Fruit fly (Drosophila melanogaster) whole organism, embryonic: Measurements from ENCODE around the gene CG7551.

Experiments
- CG1024 ChIP-seq: fragments of 200-800 bp; sonication (Bioruptor generic); IDR thresholded peaks from 2 replicates; pipeline ENCODE4 v1.3.6; 2022; ENCODE audit warnings: missing biosample characterization, missing genetic modification characterization
- CG10366 ChIP-seq: fragments of 200-800 bp; sonication (Bioruptor generic); IDR thresholded peaks from 2 replicates; pipeline ENCODE4 v1.3.6; 2022; ENCODE audit warnings: missing biosample characterization, missing genetic modification characterization
- CG12155 ChIP-seq: fragments of 200-800 bp; sonication (Bioruptor generic); optimal IDR thresholded peaks from 3 replicates; lab custom pipeline; 2016; ENCODE audit warnings: missing biosample characterization, missing genetic modification characterization
- CG12391 ChIP-seq: fragments of 200-800 bp; sonication (Bioruptor generic); optimal IDR thresholded peaks from 3 replicates; lab custom pipeline; 2018; ENCODE audit warnings: missing biosample characterization, mild to moderate bottlenecking, missing genetic modification characterization, moderate library complexity
- CG12744 ChIP-seq: fragments of 200-800 bp; sonication (Bioruptor generic); optimal IDR thresholded peaks from 2 replicates; lab custom pipeline; 2016; ENCODE audit warnings: missing biosample characterization, missing genetic modification characterization
- CG15269 ChIP-seq: fragments of 200-800 bp; sonication (Bioruptor generic); optimal IDR thresholded peaks from 2 replicates; lab custom pipeline; 2018; ENCODE audit warnings: missing biosample characterization, mild to moderate bottlenecking, missing genetic modification characterization, moderate library complexity
- CG16813 ChIP-seq: fragments of 200-800 bp; sonication (Bioruptor generic); IDR thresholded peaks from 3 replicates; pipeline ENCODE4 v1.3.6; 2022; ENCODE audit warnings: missing biosample characterization, missing genetic modification characterization; ENCODE audit not compliant: partially characterized antibody
- CG17328 ChIP-seq: fragments of 200-800 bp; sonication (Bioruptor generic); IDR thresholded peaks from 2 replicates; pipeline ENCODE4 v1.3.6; 2022; ENCODE audit warnings: missing biosample characterization, missing genetic modification characterization
- CG2120 ChIP-seq: fragments of 200-800 bp; sonication (Bioruptor generic); optimal IDR thresholded peaks from 3 replicates; lab custom pipeline; 2016; ENCODE audit warnings: missing biosample characterization, missing genetic modification characterization
- CG2712 ChIP-seq: fragments of 200-800 bp; optimal IDR thresholded peaks from 3 replicates; lab custom pipeline; 2019; ENCODE audit warnings: missing biosample characterization, mild to moderate bottlenecking, missing genetic modification characterization, moderate library complexity
- CG30403 ChIP-seq: fragments of 200-800 bp; sonication (Bioruptor generic); optimal IDR thresholded peaks from 3 replicates; lab custom pipeline; 2016; ENCODE audit warnings: missing biosample characterization, missing genetic modification characterization
- CG31365 ChIP-seq: fragments of 200-800 bp; sonication (Bioruptor generic); optimal IDR thresholded peaks from 2 replicates; lab custom pipeline; 2018; ENCODE audit warnings: missing biosample characterization, mild to moderate bottlenecking, missing genetic modification characterization
- CG4328 ChIP-seq: fragments of 200-800 bp; sonication (Bioruptor generic); optimal IDR thresholded peaks from 3 replicates; lab custom pipeline; 2017; ENCODE audit warnings: missing biosample characterization, missing genetic modification reagents, missing genetic modification characterization
- CG4707 ChIP-seq: fragments of 200-800 bp; sonication (Bioruptor generic); optimal IDR thresholded peaks from 2 replicates; lab custom pipeline; 2018; ENCODE audit warnings: missing biosample characterization, mild to moderate bottlenecking, missing genetic modification characterization, moderate library complexity
- CG6272 ChIP-seq: fragments of 200-800 bp; sonication (Bioruptor generic); IDR thresholded peaks from 2 replicates; pipeline ENCODE4 v1.3.6; 2022; ENCODE audit warnings: missing biosample characterization, missing genetic modification characterization
- CG8924 ChIP-seq: fragments of 200-800 bp; optimal IDR thresholded peaks from 3 replicates; lab custom pipeline; 2019; ENCODE audit warnings: missing biosample characterization, mild to moderate bottlenecking, missing genetic modification characterization, moderate library complexity
- CG9215 ChIP-seq: fragments of 200-800 bp; sonication (Bioruptor generic); IDR thresholded peaks from 2 replicates; pipeline ENCODE4 v1.3.6; 2022; ENCODE audit warnings: missing biosample characterization, missing genetic modification characterization
- CG9609 ChIP-seq: fragments of 200-800 bp; sonication (Bioruptor generic); optimal IDR thresholded peaks from 3 replicates; lab custom pipeline; 2016; ENCODE audit warnings: missing biosample characterization, missing genetic modification characterization
- CG9876 ChIP-seq: fragments of 200-800 bp; sonication (Bioruptor generic); optimal IDR thresholded peaks from 2 replicates; lab custom pipeline; 2016; ENCODE audit warnings: missing biosample characterization, missing genetic modification characterization
- CkIIα-i1 ChIP-seq: fragments of 200-800 bp; sonication (Bioruptor generic); IDR thresholded peaks from 2 replicates; pipeline ENCODE4 v1.3.6; 2022; ENCODE audit warnings: missing biosample characterization, missing genetic modification characterization
- CoRest ChIP-seq: fragments of 200-800 bp; sonication (Bioruptor generic); optimal IDR thresholded peaks from 3 replicates; lab custom pipeline; 2018; ENCODE audit warnings: missing biosample characterization, mild to moderate bottlenecking, missing genetic modification characterization, moderate library complexity
- Doc3 ChIP-seq: fragments of 200-800 bp; sonication (Bioruptor generic); IDR thresholded peaks from 3 replicates; pipeline ENCODE4 v1.3.6; 2022; ENCODE audit warnings: missing biosample characterization, missing genetic modification characterization; ENCODE audit not compliant: partially characterized antibody
- Elba2 ChIP-seq: fragments of 200-800 bp; sonication (Bioruptor generic); optimal IDR thresholded peaks from 3 replicates; lab custom pipeline; 2016; ENCODE audit warnings: missing biosample characterization, missing genetic modification characterization
- Hr51 ChIP-seq, 2 experiments: fragments of 200-800 bp; sonication (Bioruptor generic); optimal IDR thresholded peaks; 2 replicates in 1 of 2; 3 replicates in 1 of 2; lab custom pipeline; 2016 to 2018; ENCODE audit warnings: missing biosample characterization in 2 of 2, missing genetic modification characterization in 2 of 2, mild to moderate bottlenecking in 1 of 2, moderate library complexity in 1 of 2
- Kr ChIP-seq: fragments of 200-800 bp; sonication (Bioruptor generic); optimal IDR thresholded peaks from 2 replicates; lab custom pipeline; 2017; ENCODE audit warnings: missing biosample characterization, mild to moderate bottlenecking, missing genetic modification characterization
- Myb ChIP-seq: fragments of 200-800 bp; sonication (Bioruptor generic); optimal IDR thresholded peaks from 2 replicates; lab custom pipeline; 2016; ENCODE audit warnings: missing biosample characterization, missing genetic modification characterization
- Rx ChIP-seq: fragments of 200-800 bp; sonication (Bioruptor generic); IDR thresholded peaks from 2 replicates; pipeline ENCODE4 v1.3.6; 2022; ENCODE audit warnings: missing biosample characterization, missing genetic modification characterization
- Vsx1 ChIP-seq: fragments of 200-800 bp; sonication (Bioruptor generic); optimal IDR thresholded peaks from 2 replicates; lab custom pipeline; 2017; ENCODE audit warnings: missing biosample characterization, mild to moderate bottlenecking, missing genetic modification characterization, missing genetic modification reagents
- Xrp1 ChIP-seq: fragments of 200-800 bp; sonication (Bioruptor generic); IDR thresholded peaks from 2 replicates; pipeline ENCODE4 v1.3.6; 2022; ENCODE audit warnings: missing biosample characterization, missing genetic modification characterization
- ara ChIP-seq: fragments of 200-800 bp; sonication (Bioruptor generic); IDR thresholded peaks from 2 replicates; pipeline ENCODE4 v1.3.6; 2022; ENCODE audit warnings: missing biosample characterization, missing genetic modification characterization
- bab2 ChIP-seq: fragments of 200-800 bp; sonication (Bioruptor generic); optimal IDR thresholded peaks from 2 replicates; lab custom pipeline; 2016; ENCODE audit warnings: missing biosample characterization, missing genetic modification characterization
- cato ChIP-seq: fragments of 200-800 bp; sonication (Bioruptor generic); optimal IDR thresholded peaks from 2 replicates; lab custom pipeline; 2016; ENCODE audit warnings: missing biosample characterization, missing genetic modification characterization, borderline replicate concordance
- chinmo ChIP-seq: fragments of 200-800 bp; sonication (Bioruptor generic); IDR thresholded peaks from 4 replicates; pipeline ENCODE4 v1.3.6; 2022; ENCODE audit warnings: missing biosample characterization, missing genetic modification characterization; ENCODE audit not compliant: partially characterized antibody
- crc ChIP-seq: fragments of 200-800 bp; sonication (Bioruptor generic); optimal IDR thresholded peaks from 2 replicates; lab custom pipeline; 2016; ENCODE audit warnings: missing biosample characterization, missing genetic modification characterization
- dmrt11E ChIP-seq: fragments of 200-800 bp; sonication (Bioruptor generic); optimal IDR thresholded peaks from 3 replicates; lab custom pipeline; 2018; ENCODE audit warnings: missing biosample characterization, mild to moderate bottlenecking, missing genetic modification characterization, moderate library complexity
- exex ChIP-seq: fragments of 200-800 bp; sonication (Bioruptor generic); optimal IDR thresholded peaks from 4 replicates; lab custom pipeline; 2018; ENCODE audit warnings: missing biosample characterization, mild to moderate bottlenecking, missing genetic modification characterization, moderate library complexity
- eyg ChIP-seq: fragments of 200-800 bp; sonication (Bioruptor generic); optimal IDR thresholded peaks from 3 replicates; lab custom pipeline; 2016; ENCODE audit warnings: missing biosample characterization, missing genetic modification characterization
- fd64A ChIP-seq: fragments of 200-800 bp; sonication (Bioruptor generic); optimal IDR thresholded peaks from 3 replicates; lab custom pipeline; 2018; ENCODE audit warnings: missing biosample characterization, mild to moderate bottlenecking, missing genetic modification characterization
- gcm ChIP-seq: fragments of 200-800 bp; sonication (Bioruptor generic); optimal IDR thresholded peaks from 2 replicates; lab custom pipeline; 2019; ENCODE audit warnings: missing biosample characterization, mild to moderate bottlenecking, missing genetic modification characterization, moderate library complexity
- gro ChIP-seq: fragments of 200-800 bp; sonication (Bioruptor generic); optimal IDR thresholded peaks from 2 replicates; lab custom pipeline; 2016; ENCODE audit warnings: missing biosample characterization, missing genetic modification characterization
- gsb-n ChIP-seq: fragments of 200-800 bp; sonication (Bioruptor generic); optimal IDR thresholded peaks from 3 replicates; lab custom pipeline; 2018; ENCODE audit warnings: missing biosample characterization, mild to moderate bottlenecking, missing genetic modification characterization
- h ChIP-seq: fragments of >200 bp; optimal IDR thresholded peaks from 2 replicates; lab custom pipeline; 2017
- ken ChIP-seq: fragments of 200-800 bp; sonication (Bioruptor generic); IDR thresholded peaks from 3 replicates; pipeline ENCODE4 v1.3.6; 2022; ENCODE audit warnings: missing biosample characterization, missing genetic modification characterization
- knrl ChIP-seq: fragments of 200-800 bp; sonication (Bioruptor generic); IDR thresholded peaks from 3 replicates; pipeline ENCODE4 v1.3.6; 2022; ENCODE audit warnings: missing biosample characterization, missing genetic modification characterization; ENCODE audit not compliant: partially characterized antibody
- lov ChIP-seq, 2 experiments: fragments of 200-800 bp in 1 of 2; fragments of >200 bp in 1 of 2; sonication (Bioruptor generic) in 1 of 2; IDR thresholded peaks in 1 of 2; optimal IDR thresholded peaks in 1 of 2; 2 replicates in 1 of 2; 3 replicates in 1 of 2; pipeline versions ENCODE4 v1.3.6 to Lab custom; 2017 to 2022; ENCODE audit warnings: missing biosample characterization in 1 of 2, missing genetic modification characterization in 1 of 2
- odd ChIP-seq: fragments of 200-800 bp; sonication (Bioruptor generic); optimal IDR thresholded peaks from 2 replicates; lab custom pipeline; 2017; ENCODE audit warnings: missing biosample characterization, mild to moderate bottlenecking, missing genetic modification characterization
- run ChIP-seq: fragments of 200-800 bp; sonication (Bioruptor generic); optimal IDR thresholded peaks from 3 replicates; lab custom pipeline; 2018; ENCODE audit warnings: missing biosample characterization, mild to moderate bottlenecking, missing genetic modification characterization
- schlank ChIP-seq: fragments of 200-800 bp; sonication (Bioruptor generic); optimal IDR thresholded peaks from 2 replicates; lab custom pipeline; 2018; ENCODE audit warnings: missing biosample characterization, mild to moderate bottlenecking, missing genetic modification characterization
- slbo ChIP-seq: fragments of 200-800 bp; sonication (Bioruptor generic); IDR thresholded peaks from 2 replicates; pipeline ENCODE4 v1.3.6; 2022; ENCODE audit warnings: missing biosample characterization, missing genetic modification characterization
- trem ChIP-seq: fragments of 200-800 bp; optimal IDR thresholded peaks from 3 replicates; lab custom pipeline; 2019; ENCODE audit warnings: missing biosample characterization, mild to moderate bottlenecking, missing genetic modification characterization, moderate library complexity
- z ChIP-seq: fragments of 200-800 bp; sonication (Bioruptor generic); IDR thresholded peaks from 3 replicates; pipeline ENCODE4 v1.3.6; 2022; ENCODE audit warnings: missing biosample characterization, missing genetic modification characterization

CG7551 gene

DNA sequence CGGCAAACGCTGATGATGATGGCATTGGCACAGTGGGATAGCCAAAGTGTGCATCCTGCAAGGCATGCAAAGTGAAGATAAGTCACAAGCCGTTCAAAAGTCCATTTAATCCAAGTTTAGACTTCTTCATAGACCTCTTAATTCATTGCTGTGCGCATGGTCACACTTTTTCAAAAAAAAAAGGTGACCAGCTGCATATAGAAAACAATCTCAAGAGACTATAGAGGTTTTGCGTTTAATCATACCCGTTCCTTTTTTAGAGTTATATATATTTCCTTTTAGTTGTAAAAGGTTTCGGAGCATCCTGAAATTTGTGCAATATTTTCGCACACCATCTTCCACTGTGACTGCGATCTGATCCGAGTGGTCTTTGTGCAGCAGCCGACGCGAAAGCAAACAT lies 43.8 kb upstream of the CG7551 start (continued):
- no peak for TF ChIP-seq CG30403 (GFP tag; lab: Kevin White, UChicago)
- TF ChIP-seq Elba2, result no peak
- no peak for TF ChIP-seq ken (GFP tag; lab: Robert Waterston, UW)
- no peak for TF ChIP-seq CG31365 (tag; lab: Kevin White, UChicago)
- no peak for TF ChIP-seq CG17328 (GFP tag; lab: Robert Waterston, UW)
- TF ChIP-seq chinmo (GFP tag; lab: Robert Waterston, UW), result no peak
- TF ChIP-seq CG16813 (GFP tag; lab: Robert Waterston, UW), result no peak
- TF ChIP-seq CG9876 (GFP tag; lab: Kevin White, UChicago), result no peak
- TF ChIP-seq Myb (GFP tag; lab: Kevin White, UChicago), result no peak
- no peak for TF ChIP-seq slbo (GFP tag; lab: Robert Waterston, UW)
- TF ChIP-seq Xrp1 (GFP tag; lab: Robert Waterston, UW), result peak; percentile 43; the same call in 1 of the 2 replicates
- no peak for TF ChIP-seq gro (GFP tag; lab: Kevin White, UChicago)
- no peak for TF ChIP-seq CkIIα-i1 (GFP tag; lab: Robert Waterston, UW)
- TF ChIP-seq gcm (GFP tag; lab: Kevin White, UChicago), result peak; percentile 29
- peak in 1 of 2 experiments; percentile 3 for TF ChIP-seq Hr51 (GFP tag; optimal IDR thresholded peaks at IDR 0.05; lab: Kevin White, UChicago)
- peak; percentile 61 for TF ChIP-seq dmrt11E (tag; lab: Kevin White, UChicago)
- no peak for TF ChIP-seq crc (GFP tag; lab: Kevin White, UChicago)
- no peak for TF ChIP-seq lov (optimal IDR thresholded peaks at IDR 0.05; lab: Kevin White, UChicago)
- TF ChIP-seq lov (GFP tag; IDR thresholded peaks at IDR 0.05; lab: Robert Waterston, UW), result no peak
- peak; percentile 1 for TF ChIP-seq bab2 (GFP tag; lab: Kevin White, UChicago)
- peak; percentile 1 for TF ChIP-seq CG12744 (GFP tag; lab: Kevin White, UChicago)
- no peak for TF ChIP-seq Kr
- no peak for TF ChIP-seq odd (GFP tag; lab: Kevin White, UChicago)
- TF ChIP-seq z, result no peak
- TF ChIP-seq CG2120 (GFP tag; lab: Kevin White, UChicago), result no peak
- no peak for TF ChIP-seq run (tag; lab: Kevin White, UChicago)
- no peak for TF ChIP-seq eyg (GFP tag; lab: Kevin White, UChicago)
- TF ChIP-seq gsb-n (tag; lab: Kevin White, UChicago), result no peak
- TF ChIP-seq CG1024 (GFP tag; lab: Robert Waterston, UW), result no peak
- TF ChIP-seq CG2712 (tag; lab: Kevin White, UChicago), result peak; percentile 51
- TF ChIP-seq Vsx1 (GFP tag; lab: Kevin White, UChicago), result no peak
- TF ChIP-seq Rx, result 0 out of 2 replicates have a peak, but pooled peaks have one; percentile 19
- no peak for TF ChIP-seq CG4328
- TF ChIP-seq exex (tag; lab: Kevin White, UChicago), result no peak
- TF ChIP-seq knrl, result no peak
- peak; percentile 86 for TF ChIP-seq CG4707 (GFP tag; lab: Kevin White, UChicago)
- TF ChIP-seq Doc3 (GFP tag; lab: Robert Waterston, UW), result no peak
- TF ChIP-seq h (lab: Kevin White, UChicago), result no peak
- no peak for TF ChIP-seq CG9215 (GFP tag; lab: Robert Waterston, UW)
- TF ChIP-seq CG10366 (GFP tag; lab: Robert Waterston, UW), result no peak
- no peak for TF ChIP-seq CG12155 (GFP tag; lab: Kevin White, UChicago)
- no peak for TF ChIP-seq CG6272 (GFP tag; lab: Robert Waterston, UW)
- TF ChIP-seq CG15269 (tag; lab: Kevin White, UChicago), result no peak
- peak; percentile 7 for TF ChIP-seq CG9609 (GFP tag; lab: Kevin White, UChicago)
- TF ChIP-seq CoRest, result no peak
- TF ChIP-seq ara, result no peak
- TF ChIP-seq CG12391 (tag; lab: Kevin White, UChicago), result peak; percentile 24
- TF ChIP-seq schlank (tag; lab: Kevin White, UChicago), result no peak
- no peak for TF ChIP-seq fd64A (GFP tag; lab: Kevin White, UChicago)
- no peak for TF ChIP-seq CG8924
- no peak for TF ChIP-seq cato (GFP tag; lab: Kevin White, UChicago)
- no peak for TF ChIP-seq trem (tag; lab: Kevin White, UChicago)
